Worm (Caenorhabditis elegans) whole organism, young adult: ENCODE data around the gene clec-73.

Experiments used
- aptf-3 ChIP-seq: fragments of 200-800 bp; sonication (Bioruptor generic); IDR thresholded peaks from 2 replicates; pipeline ENCODE4 v1.3.6; 2022; ENCODE audit warnings: missing genetic modification characterization, missing compliant biosample characterization
- bed-2 ChIP-seq: fragments of 200-800 bp; sonication (Bioruptor generic); IDR thresholded peaks from 2 replicates; pipeline ENCODE4 v1.3.6; 2022; ENCODE audit warnings: missing genetic modification reagents, missing genetic modification characterization, missing compliant biosample characterization
- egl-18 ChIP-seq: fragments of 200-800 bp; sonication (Bioruptor generic); IDR thresholded peaks from 2 replicates; pipeline ENCODE4 v1.3.6; 2022; ENCODE audit warnings: missing genetic modification reagents, missing genetic modification characterization, missing compliant biosample characterization
- egl-44 ChIP-seq: fragments of 200-800 bp; sonication (Bioruptor generic); IDR thresholded peaks from 2 replicates; pipeline ENCODE4 v1.3.6; 2022; ENCODE audit warnings: missing genetic modification reagents, missing genetic modification characterization, missing compliant biosample characterization
- fkh-3 ChIP-seq: sonication (generic microtip); optimal IDR thresholded peaks from 2 replicates; lab custom pipeline; 2016; ENCODE audit warnings: mild to moderate bottlenecking, missing genetic modification characterization, missing compliant biosample characterization
- hrde-1 ChIP-seq: sonication (generic microtip); optimal IDR thresholded peaks from 2 replicates; lab custom pipeline; 2016; ENCODE audit warnings: missing genetic modification characterization, mild to moderate bottlenecking, missing compliant biosample characterization, moderate library complexity, missing genotype, missing genetic modification reagents, borderline replicate concordance
- lin-40 ChIP-seq: sonication (generic microtip); optimal IDR thresholded peaks from 2 replicates; lab custom pipeline; 2016; ENCODE audit warnings: missing genetic modification characterization, mild to moderate bottlenecking, missing compliant biosample characterization, missing genotype, missing genetic modification reagents
- ztf-25 ChIP-seq: fragments of 200-800 bp; sonication (Bioruptor generic); IDR thresholded peaks from 2 replicates; pipeline ENCODE4 v1.3.6; 2022; ENCODE audit warnings: missing genetic modification reagents, missing genetic modification characterization, missing compliant biosample characterization

DNA sequence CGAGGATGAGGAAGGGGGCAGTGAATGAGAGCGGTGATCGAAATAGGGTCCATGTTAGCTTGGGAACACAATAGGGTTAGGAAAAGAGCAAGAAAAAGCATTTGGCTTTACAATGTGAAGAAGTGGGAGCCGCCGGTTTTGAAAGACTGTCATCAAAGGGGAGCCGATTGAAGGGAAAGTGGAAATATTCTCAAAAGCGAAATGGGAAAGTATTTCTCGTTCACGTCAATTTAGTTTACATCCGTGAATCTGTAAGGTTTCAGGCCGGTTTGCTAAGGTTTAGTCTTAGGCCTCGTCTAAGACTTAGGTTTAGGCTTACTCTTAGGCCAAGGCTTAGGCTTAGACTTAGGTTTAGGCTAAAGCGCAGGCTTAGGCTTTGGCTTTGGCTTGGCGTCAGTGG lies 39.4 kb upstream of the clec-73 start, which contains the start of gene F47C12.7:
- TF ChIP-seq egl-18 (GFP tag; lab: Robert Waterston, UW), result no peak
- TF ChIP-seq bed-2 (GFP tag; lab: Robert Waterston, UW), result no peak
- no peak for TF ChIP-seq lin-40
- no peak for TF ChIP-seq hrde-1 (tag; lab: Kevin White, UChicago)
- no peak for TF ChIP-seq egl-44
- TF ChIP-seq fkh-3, result no peak
- TF ChIP-seq ztf-25, result no peak
- no peak for TF ChIP-seq aptf-3 (GFP tag; lab: Robert Waterston, UW)
